Worm (Caenorhabditis elegans) whole organism, mixed stage, embryonic: ENCODE results near the gene trpp-9.

Source experiments
- blmp-1 ChIP-seq: fragments of 150-350 bp; optimal IDR thresholded peaks from 2 replicates; lab custom pipeline; 2014; ENCODE audit warnings: missing biosample characterization, missing genetic modification characterization
- ceh-43 ChIP-seq: fragments of 200-800 bp; sonication (Bioruptor generic); optimal IDR thresholded peaks from 2 replicates; lab custom pipeline; 2018; ENCODE audit warnings: mild to moderate bottlenecking, missing genetic modification characterization, moderate library complexity, missing compliant biosample characterization
- ceh-83 ChIP-seq: fragments of 200-800 bp; sonication (Bioruptor generic); optimal IDR thresholded peaks from 2 replicates; lab custom pipeline; 2018; ENCODE audit warnings: mild to moderate bottlenecking, missing genetic modification characterization, missing compliant biosample characterization
- ces-1 ChIP-seq: fragments of 150-350 bp; optimal IDR thresholded peaks from 2 replicates; lab custom pipeline; 2014; ENCODE audit warnings: missing biosample characterization, missing genetic modification reagents, missing genetic modification characterization
- lin-13 ChIP-seq: fragments of 150-350 bp; optimal IDR thresholded peaks from 2 replicates; lab custom pipeline; 2014; ENCODE audit warnings: missing biosample characterization, missing genetic modification characterization
- lsy-2 ChIP-seq: fragments of 150-350 bp; optimal IDR thresholded peaks from 2 replicates; lab custom pipeline; 2014; ENCODE audit warnings: missing biosample characterization, missing genetic modification characterization
- nhr-237 ChIP-seq: fragments of 150-350 bp; optimal IDR thresholded peaks from 2 replicates; lab custom pipeline; 2014; ENCODE audit warnings: missing biosample characterization, missing genetic modification characterization
- pha-4 ChIP-seq: fragments of 150-350 bp; optimal IDR thresholded peaks from 2 replicates; lab custom pipeline; 2018; ENCODE audit warnings: missing biosample characterization, missing genetic modification reagents, missing genetic modification characterization
- snpc-4 ChIP-seq: fragments of 150-350 bp; optimal IDR thresholded peaks from 2 replicates; lab custom pipeline; 2014; ENCODE audit warnings: missing biosample characterization, missing genetic modification characterization
- ztf-11 ChIP-seq: fragments of 150-350 bp; optimal IDR thresholded peaks from 2 replicates; lab custom pipeline; 2014; ENCODE audit warnings: missing biosample characterization, missing genetic modification characterization

ce11 chrX:11608110-11608759, 44.5 kb downstream of the trpp-9 start:
- TF ChIP-seq nhr-237 (no peak), ceh-83 (GFP tag; lab: Kevin White, UChicago) (no peak), lsy-2 (tag; lab: Kevin White, UChicago) (no peak), ces-1 (GFP tag; lab: Kevin White, UChicago) (peak; percentile 96), ceh-43 (GFP tag; lab: Kevin White, UChicago) (no peak), snpc-4 (tag; lab: Kevin White, UChicago) (no peak), lin-13 (tag; lab: Kevin White, UChicago) (no peak), ztf-11 (tag; lab: Kevin White, UChicago) (no peak), blmp-1 (tag; lab: Kevin White, UChicago) (no peak), pha-4 (no peak)
